Worm (Caenorhabditis elegans) whole organism, L4/young adult: Measurements from ENCODE around the gene str-222.

Source experiments
- W03F9.2 ChIP-seq: fragments of 150-350 bp; optimal IDR thresholded peaks from 2 replicates; lab custom pipeline; 2014; ENCODE audit warnings: missing biosample characterization, missing genetic modification characterization
- dao-5 ChIP-seq: sonication (generic microtip); optimal IDR thresholded peaks from 2 replicates; lab custom pipeline; 2016; ENCODE audit warnings: missing genotype, missing genetic modification characterization, moderate library complexity, missing compliant biosample characterization
- him-1 ChIP-seq: sonication (generic microtip); optimal IDR thresholded peaks from 2 replicates; lab custom pipeline; 2016; ENCODE audit warnings: missing genotype, missing genetic modification reagents, missing genetic modification characterization, missing compliant biosample characterization

ce11 chrV:1631148-1631547 lies 4.8 kb upstream of the str-222 start, which contains the start of gene Y46H3D.8:
- no peak for TF ChIP-seq him-1 (tag; lab: Kevin White, UChicago)
- no peak for TF ChIP-seq W03F9.2 (tag; lab: Kevin White, UChicago)
- no peak for TF ChIP-seq dao-5
